Fruit fly (Drosophila melanogaster): ENCODE measurements around the gene mRpS2.

Gene mRpS2

DNA sequence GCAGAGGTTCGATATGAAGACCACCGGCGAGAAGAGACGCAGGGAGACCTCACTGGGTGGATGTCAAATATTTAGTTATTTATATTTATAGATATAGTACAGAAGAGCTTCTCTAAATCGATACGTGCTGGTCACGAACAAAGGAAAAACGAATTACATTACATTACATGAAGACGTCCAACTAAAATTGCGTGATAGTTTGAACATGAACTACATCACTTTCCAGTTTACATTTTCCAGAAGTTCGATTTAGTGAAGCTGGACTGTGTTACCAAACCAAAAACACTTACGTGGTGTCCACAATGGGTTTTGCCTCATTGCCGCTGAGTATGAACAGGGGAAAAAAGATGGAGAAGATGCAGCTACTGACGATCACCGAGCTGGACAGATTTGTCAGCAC is 14.0 kb downstream of the mRpS2 start:
- no peak for TF ChIP-seq D1 (tag; optimal IDR thresholded peaks at IDR 0.05)
- TF ChIP-seq CG12605 (GFP tag; IDR thresholded peaks at IDR 0.05) = no peak
- 0 out of 2 replicates have a peak, but pooled peaks have one; percentile 22 for TF ChIP-seq Ets98B (GFP tag; IDR thresholded peaks at IDR 0.05)
- TF ChIP-seq Snoo (tag; optimal IDR thresholded peaks at IDR 0.05) = no peak
- TF ChIP-seq CG32121 (GFP tag; IDR thresholded peaks at IDR 0.05) = no peak
- TF ChIP-seq CG4496 (GFP tag; IDR thresholded peaks at IDR 0.05) = 0 out of 3 replicates have a peak, but pooled peaks have one; percentile 36
- TF ChIP-seq CG13204 (GFP tag; optimal IDR thresholded peaks at IDR 0.05) = no peak
- no peak for TF ChIP-seq Pif1B (GFP tag; optimal IDR thresholded peaks at IDR 0.05)
- no peak for TF ChIP-seq CG14655 (GFP tag; optimal IDR thresholded peaks at IDR 0.05)
- no peak for TF ChIP-seq Pif1A (GFP tag; optimal IDR thresholded peaks at IDR 0.05)

DNA sequence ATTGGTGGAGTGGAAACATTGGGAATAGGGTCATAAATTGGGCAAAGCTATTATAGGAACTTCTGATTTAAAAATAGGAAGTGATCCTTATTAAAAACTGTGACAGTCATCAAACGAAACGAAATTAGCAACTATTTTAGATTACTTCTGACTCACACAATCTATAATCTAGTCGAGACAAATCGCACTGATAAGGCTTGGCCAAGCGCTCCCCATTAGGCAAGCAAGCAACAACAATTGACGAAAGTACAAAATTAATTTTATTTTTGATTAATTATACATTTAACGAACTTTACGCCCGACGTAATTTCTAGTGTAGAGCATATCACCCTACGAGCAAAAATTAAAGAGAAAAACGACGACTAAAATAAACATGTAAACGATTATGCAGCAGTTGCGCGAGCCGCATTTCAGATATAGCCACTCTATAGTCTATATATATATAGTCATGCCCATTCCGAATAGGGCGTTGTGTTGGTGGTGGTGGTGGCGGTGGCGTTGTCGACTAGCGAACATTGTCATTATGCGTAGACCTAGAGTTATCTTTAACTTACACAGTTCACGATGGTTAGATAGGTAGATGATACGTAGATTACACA is 15.0 kb downstream of the mRpS2 start, which contains the start of gene Ir25a:
Gene Ir25a, minus strand, starts transcription at position 210 of the 599 bp plus-strand sequence.
- no peak for TF ChIP-seq CG32121 (GFP tag; IDR thresholded peaks at IDR 0.05)
- no peak for TF ChIP-seq Ets98B (GFP tag; IDR thresholded peaks at IDR 0.05)
- TF ChIP-seq gl (tag; optimal IDR thresholded peaks at IDR 0.05) = no peak
- TF ChIP-seq Pif1B (GFP tag; optimal IDR thresholded peaks at IDR 0.05) = no peak
- no peak for TF ChIP-seq D1 (tag; optimal IDR thresholded peaks at IDR 0.05)

DNA sequence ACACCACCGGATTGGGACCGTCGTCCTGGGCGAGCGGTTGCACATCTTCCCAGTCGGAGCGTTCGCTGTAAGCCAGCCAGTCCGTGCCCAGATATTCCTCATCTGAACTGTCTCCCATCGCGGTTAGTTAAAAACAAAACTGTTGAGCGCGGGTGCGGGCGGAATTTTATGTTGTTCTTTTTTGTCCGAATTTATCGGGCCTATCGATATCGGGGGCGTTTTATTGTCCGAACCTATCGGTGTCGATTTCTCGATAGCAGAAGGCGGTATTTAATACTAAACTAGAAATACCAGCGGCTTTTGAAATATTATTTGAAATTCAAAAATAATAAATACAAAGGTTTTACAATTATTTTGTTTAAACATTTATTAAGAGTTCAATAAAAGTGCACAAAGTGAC is 19.7 kb downstream of the mRpS2 start, which contains the start of gene Fnta:
Gene Fnta, minus strand, starts transcription at position 204 of the 400 bp plus-strand sequence.
- TF ChIP-seq CG14655 (GFP tag; optimal IDR thresholded peaks at IDR 0.05) = no peak
- peak; percentile 25; the same call in 2 of the 3 replicates for TF ChIP-seq CG4496 (GFP tag; IDR thresholded peaks at IDR 0.05)
- TF ChIP-seq EcR (GFP tag; optimal IDR thresholded peaks at IDR 0.05) = peak; percentile 30
- no peak for TF ChIP-seq fd96Ca (GFP tag; IDR thresholded peaks at IDR 0.05)

DNA sequence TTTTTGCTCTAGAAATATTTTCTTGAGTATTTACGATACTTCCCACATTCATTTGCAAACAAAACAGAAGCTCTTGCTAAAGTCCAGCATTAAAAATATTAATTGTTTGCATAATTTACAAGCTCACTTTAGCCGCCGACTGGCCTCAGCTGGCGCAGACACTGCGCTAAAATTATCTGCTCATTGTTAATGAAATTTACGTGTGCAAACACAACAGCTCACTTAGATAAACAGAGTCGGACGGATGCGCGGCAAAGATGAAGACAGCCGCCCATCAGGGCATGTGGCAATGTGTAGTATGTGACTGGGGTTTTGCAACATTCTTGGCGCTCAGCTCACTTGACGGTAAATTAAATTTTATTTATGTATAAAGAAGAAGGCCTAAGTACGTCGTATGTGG is 21.2 kb downstream of the mRpS2 start:
- TF ChIP-seq fd96Ca (GFP tag; IDR thresholded peaks at IDR 0.05) (no peak), gl (tag; optimal IDR thresholded peaks at IDR 0.05) (no peak), CG32121 (GFP tag; IDR thresholded peaks at IDR 0.05) (no peak)

DNA sequence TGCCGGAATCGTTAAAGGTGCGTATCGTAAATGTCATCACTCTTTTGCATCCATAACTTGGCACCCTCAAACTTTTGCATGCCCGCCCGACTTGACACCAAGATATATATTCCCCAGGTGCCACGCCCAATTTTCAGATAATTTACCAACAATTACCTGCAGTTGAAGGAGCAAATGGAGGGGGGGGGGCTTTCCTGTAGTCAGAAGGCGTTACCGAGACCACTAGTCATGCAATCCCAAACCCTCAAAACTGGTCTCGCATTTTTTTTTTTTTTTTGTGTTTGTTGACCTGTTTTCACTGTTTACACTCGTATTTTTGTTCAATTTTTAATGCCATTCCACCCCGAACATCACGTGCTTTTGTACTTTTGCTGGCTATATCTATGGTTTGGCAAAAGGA is 24.5 kb downstream of the mRpS2 start:
- TF ChIP-seq EcR (GFP tag; optimal IDR thresholded peaks at IDR 0.05) = peak; percentile 21
- TF ChIP-seq Snoo (tag; optimal IDR thresholded peaks at IDR 0.05) = no peak
- TF ChIP-seq Pif1B (GFP tag; optimal IDR thresholded peaks at IDR 0.05) = no peak
- TF ChIP-seq CG8159 (tag; optimal IDR thresholded peaks at IDR 0.05) = no peak

DNA sequence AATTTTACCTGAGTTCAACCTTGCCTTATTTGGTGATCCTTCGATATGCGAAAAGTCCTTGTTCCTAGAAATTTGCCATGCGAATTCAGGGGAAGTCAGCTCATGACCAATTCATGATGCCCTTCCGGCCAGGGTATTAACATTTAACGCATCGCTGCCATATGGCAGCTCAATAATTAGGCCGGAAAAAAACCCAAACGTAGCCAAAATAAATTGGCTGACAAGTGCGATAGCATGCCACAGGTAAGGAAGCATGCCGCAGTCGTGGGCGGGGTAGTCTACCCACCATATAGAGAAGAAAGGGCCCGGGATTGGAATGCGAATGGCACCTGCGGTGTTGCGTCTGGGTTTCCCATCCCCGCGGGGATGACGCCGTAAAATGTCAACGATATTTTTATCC is 26.4 kb downstream of the mRpS2 start:
- TF ChIP-seq Pif1A (GFP tag; optimal IDR thresholded peaks at IDR 0.05) = no peak
- TF ChIP-seq Ets98B (GFP tag; IDR thresholded peaks at IDR 0.05) = no peak
- TF ChIP-seq Snoo (tag; optimal IDR thresholded peaks at IDR 0.05) = no peak
- TF ChIP-seq Pif1B (GFP tag; optimal IDR thresholded peaks at IDR 0.05) = no peak
- TF ChIP-seq gl (tag; optimal IDR thresholded peaks at IDR 0.05) = no peak
- TF ChIP-seq EcR (GFP tag; optimal IDR thresholded peaks at IDR 0.05) = no peak
- no peak for TF ChIP-seq CG17806 (tag; optimal IDR thresholded peaks at IDR 0.05)
- no peak for TF ChIP-seq rn (GFP tag; IDR thresholded peaks at IDR 0.05)
- no peak for TF ChIP-seq CG14655 (GFP tag; optimal IDR thresholded peaks at IDR 0.05)
- no peak for TF ChIP-seq fd96Ca (GFP tag; IDR thresholded peaks at IDR 0.05)
- TF ChIP-seq CG10348 (GFP tag; IDR thresholded peaks at IDR 0.05) = no peak
- TF ChIP-seq CG15710 (tag; optimal IDR thresholded peaks at IDR 0.05) = no peak
- TF ChIP-seq CG34367 (tag; optimal IDR thresholded peaks at IDR 0.05) = no peak
- TF ChIP-seq CG9948 (tag; optimal IDR thresholded peaks at IDR 0.05) = no peak
- TF ChIP-seq CG13204 (GFP tag; optimal IDR thresholded peaks at IDR 0.05) = no peak
- no peak for TF ChIP-seq CG4496 (GFP tag; IDR thresholded peaks at IDR 0.05)
- no peak for TF ChIP-seq CG8301 (tag; optimal IDR thresholded peaks at IDR 0.05)
- TF ChIP-seq CG32121 (GFP tag; IDR thresholded peaks at IDR 0.05) = no peak

DNA sequence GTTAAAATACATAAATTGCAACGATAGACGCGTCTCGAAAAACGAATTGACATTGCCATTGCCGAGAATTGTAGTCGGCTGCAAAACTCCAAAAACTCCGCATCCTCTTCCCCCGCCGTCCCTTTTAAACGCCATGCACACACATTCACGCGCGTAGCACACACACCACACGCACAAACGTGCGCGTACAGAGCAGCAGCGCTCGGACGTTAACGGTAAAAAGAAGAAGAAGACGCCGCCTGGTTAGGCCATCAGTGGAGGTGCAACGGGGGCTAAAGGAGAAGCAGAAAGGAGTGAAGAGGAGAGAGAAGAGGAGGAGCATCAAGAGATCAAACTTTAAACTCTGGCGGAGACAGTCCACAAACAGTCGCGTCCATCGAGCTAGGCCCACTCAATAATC is 28.0 kb downstream of the mRpS2 start:
- TF ChIP-seq CG13204 (GFP tag; optimal IDR thresholded peaks at IDR 0.05) (peak; percentile 76), CG4496 (GFP tag; IDR thresholded peaks at IDR 0.05) (0 out of 3 replicates have a peak, but pooled peaks have one; percentile 14), CG34367 (tag; optimal IDR thresholded peaks at IDR 0.05) (no peak), CG8301 (tag; optimal IDR thresholded peaks at IDR 0.05) (no peak), CG9948 (tag; optimal IDR thresholded peaks at IDR 0.05) (no peak)

DNA sequence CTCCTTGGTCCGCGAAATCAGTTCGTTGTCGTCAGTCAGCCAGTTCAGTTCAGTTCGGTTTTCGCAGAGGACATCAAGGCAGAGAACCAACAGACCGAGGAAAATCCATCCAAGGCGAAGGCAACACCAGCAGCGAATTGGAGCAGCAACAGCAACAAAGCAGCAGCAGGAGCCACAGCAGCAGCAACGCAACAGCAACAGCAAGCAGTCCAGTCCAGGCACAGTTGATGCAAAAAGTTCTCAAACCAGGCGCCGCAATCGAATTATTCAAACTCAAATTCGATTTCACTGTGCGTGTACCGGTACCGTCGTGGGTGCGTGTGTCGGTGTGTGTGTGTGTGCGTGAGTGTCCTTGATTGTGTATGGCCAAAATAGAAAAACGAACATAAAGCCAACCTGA is 28.5 kb downstream of the mRpS2 start, which contains the start of gene CG15628:
Gene CG15628, plus strand, starts transcription at position 18 of the 400 bp plus-strand sequence.
- TF ChIP-seq CG13204 (GFP tag; optimal IDR thresholded peaks at IDR 0.05) (no peak), Pif1A (GFP tag; optimal IDR thresholded peaks at IDR 0.05) (no peak), CG15710 (tag; optimal IDR thresholded peaks at IDR 0.05) (no peak), CG17806 (tag; optimal IDR thresholded peaks at IDR 0.05) (no peak), Snoo (tag; optimal IDR thresholded peaks at IDR 0.05) (no peak), fd96Ca (GFP tag; IDR thresholded peaks at IDR 0.05) (no peak), CG9948 (tag; optimal IDR thresholded peaks at IDR 0.05) (no peak)
